Fruit fly (Drosophila melanogaster) whole organism, pupa: ENCODE results near the gene CG32221.

ENCODE experiments used
- CG12605 ChIP-seq: fragments of 200-800 bp; sonication (Bioruptor generic); IDR thresholded peaks from 2 replicates; pipeline ENCODE4 v1.3.6; 2022; ENCODE audit warnings: missing biosample characterization, missing genetic modification characterization
- CG14655 ChIP-seq: fragments of 200-800 bp; sonication (Bioruptor generic); optimal IDR thresholded peaks from 3 replicates; lab custom pipeline; 2017; ENCODE audit warnings: mild to moderate bottlenecking, missing biosample characterization, missing genetic modification reagents, missing genetic modification characterization
- CG15710 ChIP-seq: fragments of 200-800 bp; sonication (Bioruptor generic); optimal IDR thresholded peaks from 2 replicates; lab custom pipeline; 2018; ENCODE audit warnings: missing biosample characterization, mild to moderate bottlenecking, missing genetic modification characterization, moderate library complexity
- CG17806 ChIP-seq: fragments of 200-800 bp; sonication (Bioruptor generic); optimal IDR thresholded peaks from 2 replicates; lab custom pipeline; 2018; ENCODE audit warnings: missing biosample characterization, mild to moderate bottlenecking, missing genetic modification characterization, moderate library complexity
- CG4496 ChIP-seq: fragments of 200-800 bp; sonication (Bioruptor generic); IDR thresholded peaks from 3 replicates; pipeline ENCODE4 v1.3.6; 2022; ENCODE audit warnings: missing biosample characterization, missing genetic modification characterization
- CG8159 ChIP-seq: fragments of 200-800 bp; sonication (Bioruptor generic); optimal IDR thresholded peaks from 3 replicates; lab custom pipeline; 2018; ENCODE audit warnings: missing biosample characterization, mild to moderate bottlenecking, missing genetic modification characterization, moderate library complexity
- CG8301 ChIP-seq: fragments of 200-800 bp; sonication (Bioruptor generic); optimal IDR thresholded peaks from 2 replicates; lab custom pipeline; 2018; ENCODE audit warnings: missing biosample characterization, mild to moderate bottlenecking, missing genetic modification characterization
- D1 ChIP-seq: fragments of 200-800 bp; sonication (Bioruptor generic); optimal IDR thresholded peaks from 2 replicates; lab custom pipeline; 2018; ENCODE audit warnings: missing biosample characterization, mild to moderate bottlenecking, missing genetic modification characterization, moderate library complexity
- EcR ChIP-seq: fragments of 200-800 bp; sonication (Bioruptor generic); optimal IDR thresholded peaks from 3 replicates; lab custom pipeline; 2019; ENCODE audit warnings: missing biosample characterization, missing genetic modification characterization, mild to moderate bottlenecking, moderate library complexity, missing genetic modification reagents
- Pif1B ChIP-seq: fragments of 200-800 bp; sonication (Bioruptor generic); optimal IDR thresholded peaks from 3 replicates; lab custom pipeline; 2016; ENCODE audit warnings: missing biosample characterization, missing genetic modification characterization
- Snoo ChIP-seq: fragments of 200-800 bp; sonication (Bioruptor generic); optimal IDR thresholded peaks from 3 replicates; lab custom pipeline; 2017; ENCODE audit warnings: missing biosample characterization, mild to moderate bottlenecking, missing genetic modification characterization, inconsistent platforms
- fd96Ca ChIP-seq: fragments of 200-800 bp; sonication (Bioruptor generic); IDR thresholded peaks from 3 replicates; pipeline ENCODE4 v1.3.6; 2022; ENCODE audit warnings: missing biosample characterization, missing genetic modification characterization
- gl ChIP-seq: fragments of 200-800 bp; sonication (Bioruptor generic); optimal IDR thresholded peaks from 2 replicates; lab custom pipeline; 2018; ENCODE audit warnings: missing biosample characterization, mild to moderate bottlenecking, missing genetic modification characterization

- no peak for TF ChIP-seq Snoo (tag; lab: Kevin White, UChicago)
- TF ChIP-seq CG4496: no peak
- TF ChIP-seq D1 (tag; lab: Kevin White, UChicago): no peak
- no peak for TF ChIP-seq CG15710 (tag; lab: Kevin White, UChicago)
- no peak for TF ChIP-seq CG14655 (GFP tag; lab: Kevin White, UChicago)
- no peak for TF ChIP-seq CG12605 (GFP tag; lab: Robert Waterston, UW)
- TF ChIP-seq CG17806 (tag; lab: Kevin White, UChicago): no peak
- no peak for TF ChIP-seq gl (tag; lab: Kevin White, UChicago)
- no peak for TF ChIP-seq fd96Ca (GFP tag; lab: Robert Waterston, UW)
- TF ChIP-seq CG8301 (tag; lab: Kevin White, UChicago): no peak
- TF ChIP-seq CG8159 (tag; lab: Kevin White, UChicago): no peak
- no peak for TF ChIP-seq Pif1B
- TF ChIP-seq EcR: no peak
Observed at dm6 chr3L:19818701-19819100, 15.8 kb upstream of the CG32221 start.
